Worm (Caenorhabditis elegans): Measurements from ENCODE around the gene rpl-36.

The rpl-36 gene

DNA sequence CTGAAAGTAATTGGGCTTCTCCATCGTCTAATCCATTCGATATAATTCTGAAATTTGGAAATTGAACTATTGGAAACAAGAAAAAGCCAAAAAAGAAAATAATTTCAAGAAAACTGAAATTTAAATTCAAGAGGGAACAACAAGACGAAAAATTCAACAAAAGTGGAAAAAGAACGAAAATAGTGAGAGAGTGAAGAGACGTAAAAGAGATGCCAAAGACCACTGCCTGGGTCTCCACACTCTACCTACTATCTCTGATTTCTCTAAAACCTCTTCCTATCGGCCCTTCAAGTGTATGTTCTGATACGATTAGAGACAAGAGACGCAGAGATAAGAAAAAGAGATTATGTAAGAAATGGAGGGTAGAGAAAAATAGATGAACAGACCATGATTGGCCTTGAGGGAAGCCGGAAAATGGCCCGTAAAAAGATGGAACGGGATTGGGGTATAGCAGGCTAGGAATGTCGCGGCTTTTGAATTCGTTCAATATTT is 26.3 kb upstream of the rpl-36 start, which contains the start of gene ogt-1 (continued):
- TF ChIP-seq aly-2 (tag; optimal IDR thresholded peaks at IDR 0.05) (no peak), ztf-1 (GFP tag; conservative IDR thresholded peaks at IDR 0.05) (no peak), nhr-23 (tag; optimal IDR thresholded peaks at IDR 0.05) (no peak), mab-5 (tag; optimal IDR thresholded peaks at IDR 0.05) (peak; percentile 64), nhr-237 (tag; optimal IDR thresholded peaks at IDR 0.05) (no peak), peb-1 (tag; optimal IDR thresholded peaks at IDR 0.05) (no peak), nhr-11 (tag; optimal IDR thresholded peaks at IDR 0.05) (no peak), lin-39 (tag; optimal IDR thresholded peaks at IDR 0.05) (no peak), nhr-10 (tag; optimal IDR thresholded peaks at IDR 0.05) (no peak), R02D3.7 (tag; optimal IDR thresholded peaks at IDR 0.05) (no peak), egl-27 (tag; optimal IDR thresholded peaks at IDR 0.05) (peak; percentile 98), nhr-77 (tag; optimal IDR thresholded peaks at IDR 0.05) (no peak), crh-2 (tag; optimal IDR thresholded peaks at IDR 0.05) (peak; percentile 95), snpc-4 (tag; optimal IDR thresholded peaks at IDR 0.05) (peak; percentile 80), ceh-82 (tag; optimal IDR thresholded peaks at IDR 0.05) (no peak), unc-39 (tag; optimal IDR thresholded peaks at IDR 0.05) (no peak), lin-13 (GFP tag; optimal IDR thresholded peaks at IDR 0.05) (peak; percentile 82), mdl-1 (tag; optimal IDR thresholded peaks at IDR 0.05) (peak; percentile 71 to 85), Y55F3AM.14 (GFP tag; optimal IDR thresholded peaks at IDR 0.05) (peak; percentile 39), nhr-12 (tag; optimal IDR thresholded peaks at IDR 0.05) (no peak), ama-1 (optimal IDR thresholded peaks at IDR 0.05) (peak; percentile 84), ZK546.5 (tag; optimal IDR thresholded peaks at IDR 0.05) (peak; percentile 48), ztf-4 (tag; optimal IDR thresholded peaks at IDR 0.05) (peak; percentile 93), sem-4 (tag; optimal IDR thresholded peaks at IDR 0.05) (peak; percentile 88), lsy-2 (tag; optimal IDR thresholded peaks at IDR 0.05) (peak; percentile 56 to 93), blmp-1 (tag; optimal IDR thresholded peaks at IDR 0.05; ENCODE audit: insufficient read depth) (peak; percentile 66)

DNA sequence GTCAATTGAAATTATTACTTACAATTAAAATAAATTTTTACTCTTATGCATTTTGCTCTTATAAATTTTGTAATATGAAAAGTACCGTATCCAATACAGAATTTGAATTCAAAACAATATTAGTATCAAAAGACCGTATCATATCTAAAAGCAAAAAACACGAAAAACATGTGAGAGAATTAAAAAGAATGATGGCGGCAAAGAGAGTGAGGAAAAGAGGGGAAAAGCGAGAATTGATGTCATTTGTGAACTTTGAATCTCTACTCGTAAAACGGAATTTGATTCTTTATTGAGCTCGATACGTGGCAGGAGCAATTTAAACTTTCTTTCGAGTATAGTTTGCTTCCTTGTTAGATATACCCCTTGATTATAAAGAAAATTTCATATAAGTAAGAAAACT is 25.5 kb upstream of the rpl-36 start:
- TF ChIP-seq nhr-21 (tag; optimal IDR thresholded peaks at IDR 0.05) (no peak), skn-1 (tag; optimal IDR thresholded peaks at IDR 0.05) (peak; percentile 13), elt-1 (tag; optimal IDR thresholded peaks at IDR 0.05) (no peak), unc-55 (GFP tag; optimal IDR thresholded peaks at IDR 0.05) (peak; percentile 28), sma-3 (GFP tag; optimal IDR thresholded peaks at IDR 0.05) (no peak), alr-1 (tag; optimal IDR thresholded peaks at IDR 0.05) (no peak), nhr-129 (tag; optimal IDR thresholded peaks at IDR 0.05) (no peak), nhr-25 (tag; optimal IDR thresholded peaks at IDR 0.05) (no peak), egl-27 (tag; optimal IDR thresholded peaks at IDR 0.05) (no peak), sma-9 (GFP tag; optimal IDR thresholded peaks at IDR 0.05) (peak; percentile 40), sma-9 (tag; optimal IDR thresholded peaks at IDR 0.05) (no peak), ztf-1 (GFP tag; conservative IDR thresholded peaks at IDR 0.05) (no peak), lin-13 (GFP tag; optimal IDR thresholded peaks at IDR 0.05) (no peak), nhr-23 (tag; optimal IDR thresholded peaks at IDR 0.05) (no peak), crh-2 (tag; optimal IDR thresholded peaks at IDR 0.05) (peak; percentile 50)

ce11 chrIII:7155631-7156030 is 24.4 kb upstream of the rpl-36 start:
- TF ChIP-seq ama-1 (optimal IDR thresholded peaks at IDR 0.05) (peak; percentile 79), unc-62 (GFP tag; optimal IDR thresholded peaks at IDR 0.05) (peak; percentile 52), unc-39 (tag; optimal IDR thresholded peaks at IDR 0.05) (no peak), elt-3 (tag; optimal IDR thresholded peaks at IDR 0.05) (no peak), blmp-1 (tag; optimal IDR thresholded peaks at IDR 0.05; ENCODE audit: insufficient read depth) (peak; percentile 49), lin-39 (tag; optimal IDR thresholded peaks at IDR 0.05) (peak; percentile 35), fos-1 (tag; optimal IDR thresholded peaks at IDR 0.05) (peak; percentile 78), nhr-25 (tag; optimal IDR thresholded peaks at IDR 0.05) (peak; percentile 92), mbf-1 (tag; optimal IDR thresholded peaks at IDR 0.05) (no peak), nhr-6 (tag; optimal IDR thresholded peaks at IDR 0.05) (peak; percentile 96), ztf-11 (tag; optimal IDR thresholded peaks at IDR 0.05) (peak; percentile 69), nhr-10 (tag; optimal IDR thresholded peaks at IDR 0.05) (peak; percentile 75), F13H6.1 (tag; optimal IDR thresholded peaks at IDR 0.05) (peak; percentile 96), lsy-2 (tag; optimal IDR thresholded peaks at IDR 0.05) (peak; percentile 74 to 95), egl-27 (tag; optimal IDR thresholded peaks at IDR 0.05) (peak; percentile 100), ceh-82 (tag; optimal IDR thresholded peaks at IDR 0.05) (no peak), snpc-4 (tag; optimal IDR thresholded peaks at IDR 0.05) (peak; percentile 76), zag-1 (tag; optimal IDR thresholded peaks at IDR 0.05) (peak; percentile 93), aly-2 (tag; optimal IDR thresholded peaks at IDR 0.05) (no peak), nhr-77 (tag; optimal IDR thresholded peaks at IDR 0.05) (no peak), unc-55 (GFP tag; optimal IDR thresholded peaks at IDR 0.05) (peak; percentile 89), C34F6.9 (tag; optimal IDR thresholded peaks at IDR 0.05) (peak; percentile 97), gmeb-1 (tag; optimal IDR thresholded peaks at IDR 0.05) (peak; percentile 77), nhr-12 (tag; optimal IDR thresholded peaks at IDR 0.05) (no peak), crh-2 (tag; optimal IDR thresholded peaks at IDR 0.05) (peak; percentile 95), peb-1 (tag; optimal IDR thresholded peaks at IDR 0.05) (no peak), nhr-21 (tag; optimal IDR thresholded peaks at IDR 0.05) (peak; percentile 93), lin-11 (tag; optimal IDR thresholded peaks at IDR 0.05) (peak; percentile 86), nhr-23 (tag; optimal IDR thresholded peaks at IDR 0.05) (no peak), ztf-1 (GFP tag; conservative IDR thresholded peaks at IDR 0.05) (no peak), lin-13 (GFP tag; optimal IDR thresholded peaks at IDR 0.05) (peak; percentile 90), nhr-237 (tag; optimal IDR thresholded peaks at IDR 0.05) (no peak), ceh-16 (tag; optimal IDR thresholded peaks at IDR 0.05) (peak; percentile 76), R02D3.7 (tag; optimal IDR thresholded peaks at IDR 0.05) (no peak), ZK546.5 (tag; optimal IDR thresholded peaks at IDR 0.05) (peak; percentile 64)
